Worm (Caenorhabditis elegans): ENCODE data around the gene R05G6.10.

DNA sequence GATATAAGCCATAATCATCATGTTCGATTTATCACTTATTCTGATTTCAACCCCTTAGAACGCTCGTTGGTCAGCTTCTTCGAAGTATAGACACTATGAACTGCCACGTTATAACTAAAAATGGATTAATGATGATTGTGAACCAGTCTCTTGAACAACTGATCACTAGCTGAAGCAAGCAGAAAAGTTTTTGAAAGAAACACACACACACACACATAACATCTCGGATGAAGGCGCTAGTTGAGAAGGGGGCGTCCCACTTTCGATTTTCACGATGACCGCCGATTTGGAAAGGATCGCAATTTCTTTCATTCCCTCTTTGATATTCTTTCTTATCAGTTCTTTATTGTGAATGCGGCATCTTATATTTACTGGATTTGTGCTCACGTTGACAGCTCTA lies 26.3 kb upstream of the R05G6.10 start, which contains the start of gene clec-180:
- TF ChIP-seq ztf-23 (GFP tag; IDR thresholded peaks at IDR 0.05) (no peak), flt-1 (GFP tag; IDR thresholded peaks at IDR 0.05) (no peak), med-1 (GFP tag; optimal IDR thresholded peaks at IDR 0.05; ENCODE audit: insufficient read depth) (no peak), cog-1 (tag; optimal IDR thresholded peaks at IDR 0.05) (no peak), T22C8.4 (GFP tag; IDR thresholded peaks at IDR 0.05) (no peak), ref-1 (GFP tag; conservative IDR thresholded peaks at IDR 0.05) (no peak), ztf-29 (GFP tag; IDR thresholded peaks at IDR 0.05) (no peak)

Measured in whole organism, midembryonic.